Worm (Caenorhabditis elegans) whole organism, L4 larva: Measurements from ENCODE around the gene mec-12.
A peak's percentile ranks its signal among the peaks of the same experiment; 100 is the strongest.

ENCODE experiments used
- Y48G9A.11 ChIP-seq: fragments of 200-800 bp; sonication (Bioruptor generic); IDR thresholded peaks from 2 replicates; pipeline ENCODE4 v1.3.6; 2022; ENCODE audit warnings: missing genetic modification reagents, missing genetic modification characterization, missing compliant biosample characterization
- ceh-82 ChIP-seq: sonication (generic microtip); optimal IDR thresholded peaks from 2 replicates; lab custom pipeline; 2017; ENCODE audit warnings: missing biosample characterization, missing genetic modification characterization
- daf-8 ChIP-seq: fragments of 200-800 bp; sonication (Bioruptor generic); IDR thresholded peaks from 2 replicates; pipeline ENCODE4 v1.3.6; 2022; ENCODE audit warnings: missing genetic modification characterization, missing compliant biosample characterization
- nhr-28 ChIP-seq: fragments of 150-350 bp; optimal IDR thresholded peaks from 2 replicates; lab custom pipeline; 2014; ENCODE audit warnings: missing biosample characterization, missing genetic modification characterization
- php-3 ChIP-seq: fragments of 200-800 bp; sonication (Bioruptor generic); IDR thresholded peaks from 2 replicates; pipeline ENCODE4 v1.3.6; 2022; ENCODE audit warnings: missing genetic modification reagents, missing genetic modification characterization, missing compliant biosample characterization
- unc-39 ChIP-seq: sonication (generic microtip); optimal IDR thresholded peaks from 2 replicates; lab custom pipeline; 2017; ENCODE audit warnings: missing biosample characterization, missing genetic modification characterization

ce11 chrIII:3116969-3117368, 22.1 kb downstream of the mec-12 start:
- TF ChIP-seq php-3 (GFP tag; lab: Robert Waterston, UW), result no peak
- TF ChIP-seq daf-8, result no peak
- no peak for TF ChIP-seq ceh-82 (tag; lab: Kevin White, UChicago)
- no peak for TF ChIP-seq unc-39 (tag; lab: Kevin White, UChicago)
- peak; percentile 98 for TF ChIP-seq nhr-28
- no peak for TF ChIP-seq Y48G9A.11
